Fruit fly (Drosophila melanogaster): Measurements from ENCODE around the gene AP-1mu.

Gene AP-1mu

dm6 chr3R:9534125-9534496 is 25.2 kb downstream of the AP-1mu start:
- TF ChIP-seq CG13204 (GFP tag; optimal IDR thresholded peaks at IDR 0.05) (peak; percentile 22), CG34367 (tag; optimal IDR thresholded peaks at IDR 0.05) (peak; percentile 86), CG9948 (tag; optimal IDR thresholded peaks at IDR 0.05) (peak; percentile 91), Ets98B (GFP tag; IDR thresholded peaks at IDR 0.05) (peak; percentile 93), Pif1A (GFP tag; optimal IDR thresholded peaks at IDR 0.05) (peak; percentile 87), EcR (GFP tag; optimal IDR thresholded peaks at IDR 0.05) (no peak), CG8301 (tag; optimal IDR thresholded peaks at IDR 0.05) (peak; percentile 94), Snoo (tag; optimal IDR thresholded peaks at IDR 0.05) (peak; percentile 79), D1 (tag; optimal IDR thresholded peaks at IDR 0.05) (peak; percentile 85), CG15710 (tag; optimal IDR thresholded peaks at IDR 0.05) (peak; percentile 85), gl (tag; optimal IDR thresholded peaks at IDR 0.05) (peak; percentile 45), fd96Ca (GFP tag; IDR thresholded peaks at IDR 0.05) (peak; percentile 51; the same call in 1 of the 3 replicates), CG4496 (GFP tag; IDR thresholded peaks at IDR 0.05) (peak; percentile 96), CG12605 (GFP tag; IDR thresholded peaks at IDR 0.05) (peak; percentile 83), CG17806 (tag; optimal IDR thresholded peaks at IDR 0.05) (peak; percentile 90), CG14655 (GFP tag; optimal IDR thresholded peaks at IDR 0.05) (peak; percentile 93), rn (GFP tag; IDR thresholded peaks at IDR 0.05) (peak; percentile 82), CG32121 (GFP tag; IDR thresholded peaks at IDR 0.05) (peak; percentile 91), Pif1B (GFP tag; optimal IDR thresholded peaks at IDR 0.05) (peak; percentile 75), CG8159 (tag; optimal IDR thresholded peaks at IDR 0.05) (peak; percentile 90), CG10348 (GFP tag; IDR thresholded peaks at IDR 0.05) (peak; percentile 44; the same call in 1 of the 2 replicates)

dm6 chr3R:9533181-9534124 is 25.9 kb downstream of the AP-1mu start:
- peak; percentile 91 for TF ChIP-seq CG17806 (tag; optimal IDR thresholded peaks at IDR 0.05)
- TF ChIP-seq Ets98B (GFP tag; IDR thresholded peaks at IDR 0.05): peak; percentile 77; the same call in 1 of the 2 replicates
- peak; percentile 97 for TF ChIP-seq CG8159 (tag; optimal IDR thresholded peaks at IDR 0.05)
- TF ChIP-seq Snoo (tag; optimal IDR thresholded peaks at IDR 0.05): peak; percentile 98
- TF ChIP-seq Pif1A (GFP tag; optimal IDR thresholded peaks at IDR 0.05): peak; percentile 98
- peak; percentile 75 for TF ChIP-seq CG10348 (GFP tag; IDR thresholded peaks at IDR 0.05)
- TF ChIP-seq D1 (tag; optimal IDR thresholded peaks at IDR 0.05): peak; percentile 95
- peak; percentile 90; the same call in 2 of the 3 replicates for TF ChIP-seq CG4496 (GFP tag; IDR thresholded peaks at IDR 0.05)
- TF ChIP-seq CG12605 (GFP tag; IDR thresholded peaks at IDR 0.05): peak; percentile 44; the same call in 1 of the 2 replicates
- TF ChIP-seq EcR (GFP tag; optimal IDR thresholded peaks at IDR 0.05): peak; percentile 48
- peak; percentile 96 for TF ChIP-seq CG9948 (tag; optimal IDR thresholded peaks at IDR 0.05)
- TF ChIP-seq gl (tag; optimal IDR thresholded peaks at IDR 0.05): peak; percentile 85
- peak; percentile 97 for TF ChIP-seq Pif1B (GFP tag; optimal IDR thresholded peaks at IDR 0.05)
- TF ChIP-seq CG15710 (tag; optimal IDR thresholded peaks at IDR 0.05): peak; percentile 94
- TF ChIP-seq CG8301 (tag; optimal IDR thresholded peaks at IDR 0.05): peak; percentile 98
- TF ChIP-seq CG32121 (GFP tag; IDR thresholded peaks at IDR 0.05): peak; percentile 91
- peak; percentile 92 for TF ChIP-seq CG34367 (tag; optimal IDR thresholded peaks at IDR 0.05)
- TF ChIP-seq CG13204 (GFP tag; optimal IDR thresholded peaks at IDR 0.05): peak; percentile 89
- TF ChIP-seq CG14655 (GFP tag; optimal IDR thresholded peaks at IDR 0.05): peak; percentile 99
- TF ChIP-seq rn (GFP tag; IDR thresholded peaks at IDR 0.05): peak; percentile 66
- peak; percentile 93 for TF ChIP-seq fd96Ca (GFP tag; IDR thresholded peaks at IDR 0.05)

- TF ChIP-seq D1 (tag; optimal IDR thresholded peaks at IDR 0.05) (no peak), CG10348 (GFP tag; IDR thresholded peaks at IDR 0.05) (no peak), CG15710 (tag; optimal IDR thresholded peaks at IDR 0.05) (no peak), Ets98B (GFP tag; IDR thresholded peaks at IDR 0.05) (no peak; the same call in 1 of the 2 replicates), CG4496 (GFP tag; IDR thresholded peaks at IDR 0.05) (no peak; the same call in 2 of the 3 replicates), CG8159 (tag; optimal IDR thresholded peaks at IDR 0.05) (no peak), CG9948 (tag; optimal IDR thresholded peaks at IDR 0.05) (no peak), fd96Ca (GFP tag; IDR thresholded peaks at IDR 0.05) (no peak), CG8301 (tag; optimal IDR thresholded peaks at IDR 0.05) (no peak), EcR (GFP tag; optimal IDR thresholded peaks at IDR 0.05) (no peak), CG14655 (GFP tag; optimal IDR thresholded peaks at IDR 0.05) (no peak), Pif1B (GFP tag; optimal IDR thresholded peaks at IDR 0.05) (no peak), CG13204 (GFP tag; optimal IDR thresholded peaks at IDR 0.05) (no peak), Pif1A (GFP tag; optimal IDR thresholded peaks at IDR 0.05) (no peak), Snoo (tag; optimal IDR thresholded peaks at IDR 0.05) (no peak), CG17806 (tag; optimal IDR thresholded peaks at IDR 0.05) (no peak), CG34367 (tag; optimal IDR thresholded peaks at IDR 0.05) (no peak), CG32121 (GFP tag; IDR thresholded peaks at IDR 0.05) (no peak), gl (tag; optimal IDR thresholded peaks at IDR 0.05) (no peak)
Observed at dm6 chr3R:9532437-9533180, 26.7 kb downstream of the AP-1mu start, which contains the start of gene by. Gene by, minus strand, starts transcription at chr3R:9533011.

- TF ChIP-seq fd96Ca (GFP tag; IDR thresholded peaks at IDR 0.05) (no peak), rn (GFP tag; IDR thresholded peaks at IDR 0.05) (no peak), D1 (tag; optimal IDR thresholded peaks at IDR 0.05) (no peak), EcR (GFP tag; optimal IDR thresholded peaks at IDR 0.05) (no peak), CG10348 (GFP tag; IDR thresholded peaks at IDR 0.05) (no peak), gl (tag; optimal IDR thresholded peaks at IDR 0.05) (no peak), CG17806 (tag; optimal IDR thresholded peaks at IDR 0.05) (no peak), CG34367 (tag; optimal IDR thresholded peaks at IDR 0.05) (no peak), CG32121 (GFP tag; IDR thresholded peaks at IDR 0.05) (no peak), CG4496 (GFP tag; IDR thresholded peaks at IDR 0.05) (no peak), Ets98B (GFP tag; IDR thresholded peaks at IDR 0.05) (no peak), CG15710 (tag; optimal IDR thresholded peaks at IDR 0.05) (no peak), CG12605 (GFP tag; IDR thresholded peaks at IDR 0.05) (no peak)
Observed at dm6 chr3R:9529913-9530312, 29.4 kb downstream of the AP-1mu start.
